Worm (Caenorhabditis elegans) whole organism, L4 larva: ENCODE results near the gene C33D9.10.

ENCODE experiments used
- F10B5.3 ChIP-seq: sonication (generic microtip); optimal IDR thresholded peaks from 2 replicates; lab custom pipeline; 2016; ENCODE audit warnings: mild to moderate bottlenecking, missing genetic modification characterization, missing compliant biosample characterization
- F26F4.8 ChIP-seq: fragments of 200-800 bp; sonication (Bioruptor generic); conservative IDR thresholded peaks from 2 replicates; pipeline ENCODE4 v1.3.6; 2022; ENCODE audit warnings: missing genetic modification characterization, missing compliant biosample characterization
- F44E2.7 ChIP-seq: fragments of 200-800 bp; sonication (Bioruptor generic); IDR thresholded peaks from 2 replicates; pipeline ENCODE4 v2.1.2; 2022; ENCODE audit warnings: missing genetic modification characterization, missing compliant biosample characterization
- F49E8.2 ChIP-seq: sonication (generic microtip); optimal IDR thresholded peaks from 2 replicates; lab custom pipeline; 2016; ENCODE audit warnings: missing compliant biosample characterization, mild to moderate bottlenecking, missing genetic modification characterization, borderline replicate concordance
- T26A8.4 ChIP-seq: fragments of 200-800 bp; sonication (Bioruptor generic); IDR thresholded peaks from 2 replicates; pipeline ENCODE4 v1.3.6; 2022; ENCODE audit warnings: missing genetic modification characterization, missing compliant biosample characterization
- Y105C5A.15 ChIP-seq: fragments of 200-800 bp; sonication (Bioruptor generic); IDR thresholded peaks from 2 replicates; pipeline ENCODE4 v1.3.6; 2022; ENCODE audit warnings: missing genetic modification characterization, missing compliant biosample characterization
- Y48G9A.11 ChIP-seq: fragments of 200-800 bp; sonication (Bioruptor generic); IDR thresholded peaks from 2 replicates; pipeline ENCODE4 v1.3.6; 2022; ENCODE audit warnings: missing genetic modification reagents, missing genetic modification characterization, missing compliant biosample characterization
- ceh-20 ChIP-seq: fragments of 200-800 bp; sonication (Bioruptor generic); IDR thresholded peaks from 2 replicates; pipeline ENCODE4 v1.3.6; 2022; ENCODE audit warnings: missing genetic modification reagents, missing genetic modification characterization, missing compliant biosample characterization
- ceh-44 ChIP-seq: fragments of 200-800 bp; sonication (Bioruptor generic); IDR thresholded peaks from 2 replicates; pipeline ENCODE4 v1.3.6; 2022; ENCODE audit warnings: missing genetic modification reagents, missing genetic modification characterization, missing compliant biosample characterization
- ceh-82 ChIP-seq: sonication (generic microtip); optimal IDR thresholded peaks from 2 replicates; lab custom pipeline; 2017; ENCODE audit warnings: missing biosample characterization, missing genetic modification characterization
- ces-1 ChIP-seq: fragments of 150-350 bp; sonication (generic microtip); optimal IDR thresholded peaks from 4 replicates; lab custom pipeline; 2014; ENCODE audit warnings: missing biosample characterization, missing genetic modification reagents, missing genetic modification characterization
- cey-2 ChIP-seq: sonication (generic microtip); optimal IDR thresholded peaks from 3 replicates; lab custom pipeline; 2017; ENCODE audit warnings: missing genetic modification characterization, mild to moderate bottlenecking, missing compliant biosample characterization, antibody characterized with exemption, borderline replicate concordance; ENCODE audit not compliant: insufficient read depth
- ctbp-1 ChIP-seq: fragments of 200-800 bp; sonication (Bioruptor generic); IDR thresholded peaks from 2 replicates; pipeline ENCODE4 v1.3.6; 2022; ENCODE audit warnings: missing genetic modification reagents, missing genetic modification characterization, missing compliant biosample characterization
- daf-16 ChIP-seq, 3 experiments: sonication (generic microtip); optimal IDR thresholded peaks; 2 replicates each; lab custom pipeline; 2016 to 2017; ENCODE audit warnings: missing genetic modification characterization in 3 of 3, missing genetic modification reagents in 3 of 3, mild to moderate bottlenecking in 2 of 3, missing compliant biosample characterization in 2 of 3, missing biosample characterization in 1 of 3, moderate library complexity in 1 of 3
- daf-19 ChIP-seq: fragments of 200-800 bp; sonication (Bioruptor generic); conservative IDR thresholded peaks from 2 replicates; pipeline ENCODE4 v1.3.6; 2022; ENCODE audit warnings: missing genetic modification characterization, missing compliant biosample characterization
- dmd-6 ChIP-seq: fragments of 200-800 bp; sonication (Bioruptor generic); IDR thresholded peaks from 2 replicates; pipeline ENCODE4 v1.3.6; 2022; ENCODE audit warnings: missing genetic modification reagents, missing genetic modification characterization, missing compliant biosample characterization
- dve-1 ChIP-seq: sonication (generic microtip); optimal IDR thresholded peaks from 2 replicates; lab custom pipeline; 2017; ENCODE audit warnings: antibody characterized with exemption, mild to moderate bottlenecking, missing genetic modification characterization, missing compliant biosample characterization; ENCODE audit not compliant: insufficient read depth
- egl-43 ChIP-seq: fragments of 200-800 bp; sonication (Bioruptor generic); IDR thresholded peaks from 2 replicates; pipeline ENCODE4 v1.3.6; 2022; ENCODE audit warnings: missing genetic modification reagents, missing genetic modification characterization, missing compliant biosample characterization
- gei-8 ChIP-seq: fragments of 200-800 bp; sonication (Bioruptor generic); optimal IDR thresholded peaks from 2 replicates; lab custom pipeline; 2018; ENCODE audit warnings: mild to moderate bottlenecking, missing genetic modification characterization, missing compliant biosample characterization
- hmg-1.1 ChIP-seq: fragments of 200-800 bp; sonication (Bioruptor generic); IDR thresholded peaks from 2 replicates; pipeline ENCODE4 v1.3.6; 2022; ENCODE audit warnings: missing genetic modification reagents, missing genetic modification characterization, missing compliant biosample characterization
- jun-1 ChIP-seq: fragments of 150-350 bp; optimal IDR thresholded peaks from 2 replicates; lab custom pipeline; 2014; ENCODE audit warnings: missing biosample characterization, missing genetic modification reagents, missing genetic modification characterization
- lim-7 ChIP-seq: fragments of 200-800 bp; sonication (Bioruptor generic); IDR thresholded peaks from 2 replicates; pipeline ENCODE4 v1.3.6; 2022; ENCODE audit warnings: missing genetic modification characterization, missing compliant biosample characterization
- lin-15B ChIP-seq: fragments of 150-350 bp; sonication (generic microtip); optimal IDR thresholded peaks from 3 replicates; lab custom pipeline; 2014; ENCODE audit warnings: missing biosample characterization, missing genetic modification characterization
- lin-39 ChIP-seq: fragments of 150-350 bp; optimal IDR thresholded peaks from 2 replicates; lab custom pipeline; 2014; ENCODE audit warnings: missing biosample characterization, missing genetic modification reagents, missing genetic modification characterization
- lir-3 ChIP-seq: sonication (generic microtip); optimal IDR thresholded peaks from 2 replicates; lab custom pipeline; 2016; ENCODE audit warnings: mild to moderate bottlenecking, missing genetic modification characterization, missing compliant biosample characterization
- madf-5 ChIP-seq, 2 experiments: fragments of 200-800 bp; sonication (Bioruptor generic); IDR thresholded peaks; 2 replicates each; pipeline ENCODE4 v1.3.6; 2022; ENCODE audit warnings: missing compliant biosample characterization in 2 of 2, missing genetic modification characterization in 2 of 2
- mes-2 ChIP-seq: sonication (generic microtip); optimal IDR thresholded peaks from 2 replicates; lab custom pipeline; 2016; ENCODE audit warnings: missing genotype, mild to moderate bottlenecking, missing genetic modification characterization, missing compliant biosample characterization; ENCODE audit not compliant: poor library complexity, severe bottlenecking
- mxl-3 ChIP-seq: fragments of 200-800 bp; sonication (Bioruptor generic); optimal IDR thresholded peaks from 2 replicates; lab custom pipeline; 2018; ENCODE audit warnings: mild to moderate bottlenecking, missing genetic modification characterization, missing compliant biosample characterization
- nhr-10 ChIP-seq: fragments of 150-350 bp; optimal IDR thresholded peaks from 2 replicates; lab custom pipeline; 2014; ENCODE audit warnings: missing biosample characterization, missing genetic modification characterization
- nhr-102 ChIP-seq: sonication (generic microtip); optimal IDR thresholded peaks from 2 replicates; lab custom pipeline; 2016; ENCODE audit warnings: mild to moderate bottlenecking, missing genetic modification characterization, moderate library complexity, missing compliant biosample characterization
- nhr-11 ChIP-seq: fragments of 150-350 bp; optimal IDR thresholded peaks from 2 replicates; lab custom pipeline; 2014; ENCODE audit warnings: missing biosample characterization, missing genetic modification characterization
- nhr-111 ChIP-seq: fragments of 200-800 bp; sonication (Bioruptor generic); optimal IDR thresholded peaks from 2 replicates; lab custom pipeline; 2018; ENCODE audit warnings: mild to moderate bottlenecking, missing genetic modification characterization, missing compliant biosample characterization
- nhr-42 ChIP-seq: fragments of 200-800 bp; sonication (Bioruptor generic); IDR thresholded peaks from 2 replicates; pipeline ENCODE4 v1.3.6; 2022; ENCODE audit warnings: missing genetic modification characterization, missing compliant biosample characterization
- nhr-76 ChIP-seq: fragments of 150-350 bp; optimal IDR thresholded peaks from 2 replicates; lab custom pipeline; 2014; ENCODE audit warnings: missing biosample characterization, missing genetic modification characterization
- pha-4 ChIP-seq, 2 experiments: fragments of 150-350 bp in 1 of 2; fragments of 200-800 bp in 1 of 2; sonication (Bioruptor generic) in 1 of 2; IDR thresholded peaks in 1 of 2; optimal IDR thresholded peaks in 1 of 2; 2 replicates each; pipeline versions ENCODE4 v1.3.6 to Lab custom; 2014 to 2022; ENCODE audit warnings: missing genetic modification characterization in 2 of 2, missing genetic modification reagents in 2 of 2, missing biosample characterization in 1 of 2, missing compliant biosample characterization in 1 of 2
- sdz-12 ChIP-seq: fragments of 200-800 bp; sonication (Bioruptor generic); optimal IDR thresholded peaks from 2 replicates; lab custom pipeline; 2018; ENCODE audit warnings: mild to moderate bottlenecking, missing genetic modification characterization, missing compliant biosample characterization
- skn-1 ChIP-seq: fragments of 150-350 bp; optimal IDR thresholded peaks from 2 replicates; lab custom pipeline; 2014; ENCODE audit warnings: missing biosample characterization, missing genetic modification characterization
- snpc-4 ChIP-seq: fragments of 150-350 bp; optimal IDR thresholded peaks from 2 replicates; lab custom pipeline; 2014; ENCODE audit warnings: missing biosample characterization, missing genetic modification characterization
- spr-1 ChIP-seq: sonication (generic microtip); optimal IDR thresholded peaks from 2 replicates; lab custom pipeline; 2016; ENCODE audit warnings: mild to moderate bottlenecking, missing genetic modification characterization, missing compliant biosample characterization
- spr-3 ChIP-seq: fragments of 200-800 bp; sonication (Bioruptor generic); optimal IDR thresholded peaks from 2 replicates; lab custom pipeline; 2018; ENCODE audit warnings: mild to moderate bottlenecking, missing genetic modification characterization, missing compliant biosample characterization
- tag-97 ChIP-seq: fragments of 200-800 bp; sonication (Bioruptor generic); IDR thresholded peaks from 2 replicates; pipeline ENCODE4 v1.3.6; 2022; ENCODE audit warnings: missing genetic modification characterization, missing compliant biosample characterization
- tra-1 ChIP-seq: fragments of 200-800 bp; sonication (Bioruptor generic); IDR thresholded peaks from 2 replicates; pipeline ENCODE4 v1.3.6; 2022; ENCODE audit warnings: missing genetic modification reagents, missing genetic modification characterization, missing compliant biosample characterization
- unc-62 ChIP-seq, 3 experiments: fragments of 150-350 bp in 1 of 3; sonication (generic microtip); optimal IDR thresholded peaks in 2 of 3; peaks in 1 of 3; 1 replicate in 1 of 3; 2 replicates in 2 of 3; lab custom pipeline; 2014 to 2017; ENCODE audit warnings: missing biosample characterization in 3 of 3, missing genetic modification characterization in 3 of 3, missing genetic modification reagents in 3 of 3, missing genotype in 1 of 3
- vab-7 ChIP-seq: fragments of 200-800 bp; sonication (Bioruptor generic); IDR thresholded peaks from 2 replicates; pipeline ENCODE4 v1.3.6; 2022; ENCODE audit warnings: missing genetic modification reagents, missing genetic modification characterization, missing compliant biosample characterization
- zfp-2 ChIP-seq: sonication (generic microtip); optimal IDR thresholded peaks from 2 replicates; lab custom pipeline; 2016; ENCODE audit warnings: mild to moderate bottlenecking, missing genetic modification characterization, missing compliant biosample characterization
- zip-2 ChIP-seq: fragments of 150-350 bp; optimal IDR thresholded peaks from 2 replicates; lab custom pipeline; 2014; ENCODE audit warnings: missing biosample characterization, missing genetic modification characterization
- ztf-11 ChIP-seq: fragments of 150-350 bp; optimal IDR thresholded peaks from 2 replicates; lab custom pipeline; 2014; ENCODE audit warnings: missing biosample characterization, missing genetic modification characterization

The C33D9.10 gene

ce11 chrIV:8794895-8795665 lies 7.1 kb upstream of the C33D9.10 start (continued):
- TF ChIP-seq ceh-20 (GFP tag; lab: Robert Waterston, UW) (peak; percentile 68), F44E2.7 (GFP tag; lab: Robert Waterston, UW) (no peak), pha-4 (GFP tag; IDR thresholded peaks at IDR 0.05; lab: Robert Waterston, UW) (peak; percentile 79; the same call in 1 of the 2 replicates), pha-4 (tag; optimal IDR thresholded peaks at IDR 0.05; lab: Kevin White, UChicago) (no peak), spr-3 (GFP tag; lab: Kevin White, UChicago) (peak; percentile 68), nhr-111 (GFP tag; lab: Kevin White, UChicago) (no peak), egl-43 (GFP tag; lab: Robert Waterston, UW) (peak; percentile 82), lin-39 (tag; lab: Kevin White, UChicago) (peak; percentile 52), mxl-3 (peak; percentile 93), mes-2 (tag; lab: Kevin White, UChicago) (peak; percentile 57), lim-7 (GFP tag; lab: Robert Waterston, UW) (no peak), lin-15B (tag; lab: Kevin White, UChicago) (no peak), ceh-44 (GFP tag; lab: Robert Waterston, UW) (0 out of 2 replicates have a peak, but pooled peaks have one; percentile 31), F26F4.8 (GFP tag; lab: Robert Waterston, UW) (no peak), daf-16 (GFP tag; optimal IDR thresholded peaks at IDR 0.05; lab: Kevin White, UChicago) (peak; percentile 51 to 71), daf-16 (tag; optimal IDR thresholded peaks at IDR 0.05; lab: Kevin White, UChicago) (peak; percentile 62), nhr-42 (GFP tag; lab: Robert Waterston, UW) (peak; percentile 35; the same call in 1 of the 2 replicates), tra-1 (peak; percentile 93), lir-3 (tag; lab: Kevin White, UChicago) (no peak), nhr-102 (tag; lab: Kevin White, UChicago) (peak; percentile 66), ceh-82 (tag; lab: Kevin White, UChicago) (no peak), ctbp-1 (GFP tag; lab: Robert Waterston, UW) (peak; percentile 87), dmd-6 (GFP tag; lab: Robert Waterston, UW) (peak; percentile 93), nhr-76 (no peak), unc-62 (GFP tag; optimal IDR thresholded peaks at IDR 0.05 in 1 of 2; lab: Kevin White, UChicago) (peak in 1 of 2 experiments; percentile 98), unc-62 (tag; optimal IDR thresholded peaks at IDR 0.05; lab: Kevin White, UChicago) (peak; percentile 95), gei-8 (peak; percentile 68), cey-2 (tag; lab: Kevin White, UChicago) (peak; percentile 93), zfp-2 (no peak), nhr-11 (tag; lab: Kevin White, UChicago) (peak; percentile 84), Y48G9A.11 (no peak), zip-2 (tag; lab: Kevin White, UChicago) (no peak), F49E8.2 (tag; lab: Kevin White, UChicago) (no peak), hmg-1.1 (GFP tag; lab: Robert Waterston, UW) (peak; percentile 90), snpc-4 (tag; lab: Kevin White, UChicago) (no peak), ces-1 (GFP tag; lab: Kevin White, UChicago) (peak; percentile 1), daf-19 (GFP tag; lab: Robert Waterston, UW) (no peak), ztf-11 (tag; lab: Kevin White, UChicago) (no peak), F10B5.3 (tag; lab: Kevin White, UChicago) (peak; percentile 27), tag-97 (GFP tag; lab: Robert Waterston, UW) (no peak), madf-5 (GFP tag; IDR thresholded peaks at IDR 0.05; lab: Robert Waterston, UW) (no peak), spr-1 (tag; lab: Kevin White, UChicago) (peak; percentile 53), sdz-12 (peak; percentile 31), nhr-10 (peak; percentile 88), vab-7 (GFP tag; lab: Robert Waterston, UW) (peak; percentile 35; the same call in 1 of the 2 replicates), skn-1 (tag; lab: Kevin White, UChicago) (no peak), dve-1 (tag; lab: Kevin White, UChicago) (peak; percentile 90), T26A8.4 (GFP tag; lab: Robert Waterston, UW) (peak; percentile 68; the same call in 1 of the 2 replicates), Y105C5A.15 (GFP tag; lab: Robert Waterston, UW) (no peak), jun-1 (tag; lab: Kevin White, UChicago) (peak; percentile 52)
